Worm (Caenorhabditis elegans) whole organism, L3 larva: ENCODE results near the gene T21E8.7.

ENCODE experiments used
- R02D3.7 ChIP-seq: fragments of 150-350 bp; optimal IDR thresholded peaks from 2 replicates; lab custom pipeline; 2014; ENCODE audit warnings: missing biosample characterization, missing genetic modification characterization
- ZK546.5 ChIP-seq: sonication (generic microtip); optimal IDR thresholded peaks from 2 replicates; lab custom pipeline; 2017; ENCODE audit warnings: missing biosample characterization, missing genetic modification characterization
- ama-1 ChIP-seq: fragments of 150-350 bp; optimal IDR thresholded peaks from 2 replicates; lab custom pipeline; 2018
- ceh-28 ChIP-seq: fragments of 150-350 bp; optimal IDR thresholded peaks from 2 replicates; lab custom pipeline; 2014; ENCODE audit warnings: missing biosample characterization, missing genetic modification reagents, missing genetic modification characterization
- ceh-9 ChIP-seq: sonication (generic microtip); optimal IDR thresholded peaks from 2 replicates; lab custom pipeline; 2018; ENCODE audit warnings: missing biosample characterization, missing genetic modification characterization
- daf-12 ChIP-seq: fragments of 150-350 bp; optimal IDR thresholded peaks from 2 replicates; lab custom pipeline; 2014; ENCODE audit warnings: missing biosample characterization, missing genetic modification reagents, missing genetic modification characterization
- egl-27 ChIP-seq: sonication (generic microtip); optimal IDR thresholded peaks from 4 replicates; lab custom pipeline; 2017; ENCODE audit warnings: missing biosample characterization, missing genetic modification reagents, missing genetic modification characterization
- elt-2 ChIP-seq: sonication (generic microtip); optimal IDR thresholded peaks from 2 replicates; lab custom pipeline; 2016; ENCODE audit warnings: missing genetic modification reagents, mild to moderate bottlenecking, missing genetic modification characterization, missing compliant biosample characterization
- eor-1 ChIP-seq, 2 experiments: fragments of 150-350 bp; optimal IDR thresholded peaks; 2 replicates each; lab custom pipeline; 2014 to 2018; ENCODE audit warnings: missing biosample characterization in 2 of 2, missing genetic modification characterization in 2 of 2
- fkh-10 ChIP-seq: sonication (generic microtip); optimal IDR thresholded peaks from 2 replicates; lab custom pipeline; 2017; ENCODE audit warnings: missing biosample characterization, missing genetic modification reagents, missing genetic modification characterization
- fkh-2 ChIP-seq: fragments of 150-350 bp; optimal IDR thresholded peaks from 2 replicates; lab custom pipeline; 2014; ENCODE audit warnings: missing biosample characterization, missing genetic modification reagents, missing genetic modification characterization
- fos-1 ChIP-seq: fragments of 150-350 bp; optimal IDR thresholded peaks from 2 replicates; lab custom pipeline; 2014; ENCODE audit warnings: missing biosample characterization, missing genetic modification characterization
- hmg-11 ChIP-seq: sonication (generic microtip); optimal IDR thresholded peaks from 2 replicates; lab custom pipeline; 2016; ENCODE audit warnings: missing genetic modification characterization, missing compliant biosample characterization
- jun-1 ChIP-seq: fragments of 150-350 bp; optimal IDR thresholded peaks from 2 replicates; lab custom pipeline; 2014; ENCODE audit warnings: missing biosample characterization, missing genetic modification reagents, missing genetic modification characterization
- lin-15B ChIP-seq: fragments of 150-350 bp; optimal IDR thresholded peaks from 2 replicates; lab custom pipeline; 2014; ENCODE audit warnings: missing biosample characterization, missing genetic modification characterization
- lin-39 ChIP-seq: fragments of 150-350 bp; optimal IDR thresholded peaks from 2 replicates; lab custom pipeline; 2018; ENCODE audit warnings: missing biosample characterization, missing genetic modification reagents, missing genetic modification characterization
- mml-1 ChIP-seq: fragments of 150-350 bp; sonication (generic microtip); optimal IDR thresholded peaks from 3 replicates; lab custom pipeline; 2014; ENCODE audit warnings: missing biosample characterization, missing genetic modification characterization
- nfya-1 ChIP-seq: sonication (generic microtip); optimal IDR thresholded peaks from 2 replicates; lab custom pipeline; 2017; ENCODE audit warnings: missing genetic modification characterization, mild to moderate bottlenecking, missing compliant biosample characterization, antibody characterized with exemption, moderate library complexity; ENCODE audit not compliant: insufficient read depth
- nhr-11 ChIP-seq: fragments of 150-350 bp; optimal IDR thresholded peaks from 2 replicates; lab custom pipeline; 2014; ENCODE audit warnings: missing biosample characterization, missing genetic modification characterization
- nhr-12 ChIP-seq: fragments of 150-350 bp; optimal IDR thresholded peaks from 2 replicates; lab custom pipeline; 2014; ENCODE audit warnings: missing biosample characterization, missing genetic modification characterization
- nhr-23 ChIP-seq: fragments of 150-350 bp; optimal IDR thresholded peaks from 2 replicates; lab custom pipeline; 2014; ENCODE audit warnings: missing biosample characterization, missing genetic modification reagents, missing genetic modification characterization
- nhr-237 ChIP-seq: fragments of 150-350 bp; optimal IDR thresholded peaks from 2 replicates; lab custom pipeline; 2014; ENCODE audit warnings: missing biosample characterization, missing genetic modification characterization
- nhr-25 ChIP-seq: sonication (generic microtip); optimal IDR thresholded peaks from 2 replicates; lab custom pipeline; 2017; ENCODE audit warnings: missing biosample characterization, missing genetic modification characterization
- nhr-28 ChIP-seq: fragments of 150-350 bp; optimal IDR thresholded peaks from 2 replicates; lab custom pipeline; 2014; ENCODE audit warnings: missing biosample characterization, missing genetic modification characterization
- nhr-43 ChIP-seq: sonication (generic microtip); optimal IDR thresholded peaks from 2 replicates; lab custom pipeline; 2016; ENCODE audit warnings: mild to moderate bottlenecking, missing genetic modification characterization, missing compliant biosample characterization; ENCODE audit not compliant: poor library complexity, severe bottlenecking
- nhr-67 ChIP-seq: fragments of 150-350 bp; optimal IDR thresholded peaks from 2 replicates; lab custom pipeline; 2014; ENCODE audit warnings: missing biosample characterization, missing genetic modification characterization
- nhr-77 ChIP-seq: fragments of 150-350 bp; optimal IDR thresholded peaks from 2 replicates; lab custom pipeline; 2014; ENCODE audit warnings: missing biosample characterization, missing genetic modification characterization
- pha-4 ChIP-seq: fragments of 150-350 bp; optimal IDR thresholded peaks from 2 replicates; lab custom pipeline; 2014; ENCODE audit warnings: missing biosample characterization, missing genetic modification reagents, missing genetic modification characterization
- skn-1 ChIP-seq: fragments of 150-350 bp; optimal IDR thresholded peaks from 2 replicates; lab custom pipeline; 2014; ENCODE audit warnings: missing biosample characterization, missing genetic modification characterization
- snpc-4 ChIP-seq: fragments of 150-350 bp; optimal IDR thresholded peaks from 2 replicates; lab custom pipeline; 2014; ENCODE audit warnings: missing biosample characterization, missing genetic modification characterization
- tbx-2 ChIP-seq: sonication (generic microtip); optimal IDR thresholded peaks from 2 replicates; lab custom pipeline; 2016; ENCODE audit warnings: mild to moderate bottlenecking, missing genetic modification characterization, missing compliant biosample characterization
- unc-39 ChIP-seq: sonication (generic microtip); optimal IDR thresholded peaks from 4 replicates; lab custom pipeline; 2017; ENCODE audit warnings: missing biosample characterization, missing genetic modification characterization
- unc-62 ChIP-seq: fragments of 150-350 bp; sonication (generic microtip); optimal IDR thresholded peaks from 4 replicates; lab custom pipeline; 2014; ENCODE audit warnings: missing biosample characterization, missing genetic modification reagents, missing genetic modification characterization
- zag-1 ChIP-seq: fragments of 150-350 bp; optimal IDR thresholded peaks from 2 replicates; lab custom pipeline; 2014; ENCODE audit warnings: missing biosample characterization, missing genetic modification characterization
- ztf-11 ChIP-seq: fragments of 150-350 bp; optimal IDR thresholded peaks from 2 replicates; lab custom pipeline; 2014; ENCODE audit warnings: missing biosample characterization, missing genetic modification characterization
- ztf-4 ChIP-seq: fragments of 150-350 bp; optimal IDR thresholded peaks from 2 replicates; lab custom pipeline; 2014; ENCODE audit warnings: missing biosample characterization, missing genetic modification characterization

The T21E8.7 gene

ce11 chrX:10859622-10860021 lies 23.7 kb upstream of the T21E8.7 start:
- TF ChIP-seq unc-39, result no peak
- TF ChIP-seq skn-1 (tag; lab: Kevin White, UChicago), result no peak
- TF ChIP-seq nhr-23 (tag; lab: Kevin White, UChicago), result no peak
- no peak for TF ChIP-seq snpc-4 (tag; lab: Kevin White, UChicago)
- TF ChIP-seq R02D3.7, result no peak
- no peak for TF ChIP-seq nhr-11 (tag; lab: Kevin White, UChicago)

- TF ChIP-seq daf-12 (tag; lab: Kevin White, UChicago), result no peak
- TF ChIP-seq ceh-9 (tag; lab: Kevin White, UChicago), result no peak
- no peak for TF ChIP-seq ama-1 (lab: Kevin White, UChicago)
- no peak for TF ChIP-seq nfya-1 (tag; lab: Kevin White, UChicago)
- TF ChIP-seq pha-4 (tag; lab: Kevin White, UChicago), result no peak
- no peak for TF ChIP-seq ztf-4 (tag; lab: Kevin White, UChicago)
- no peak for TF ChIP-seq nhr-237 (tag; lab: Kevin White, UChicago)
- no peak for TF ChIP-seq zag-1 (tag; lab: Kevin White, UChicago)
- no peak for TF ChIP-seq nhr-28 (tag; lab: Kevin White, UChicago)
- no peak for TF ChIP-seq egl-27 (tag; lab: Kevin White, UChicago)
- TF ChIP-seq nhr-77 (tag; lab: Kevin White, UChicago), result no peak
- TF ChIP-seq fos-1 (tag; lab: Kevin White, UChicago), result no peak
- TF ChIP-seq ztf-11 (tag; lab: Kevin White, UChicago), result no peak
- TF ChIP-seq mml-1 (tag; lab: Kevin White, UChicago), result no peak
- no peak for TF ChIP-seq elt-2 (tag; lab: Kevin White, UChicago)
- TF ChIP-seq skn-1 (tag; lab: Kevin White, UChicago), result no peak
- TF ChIP-seq, all 47 proteins: peak for 0
Measured at ce11 chrX:10861673-10862072, 21.6 kb upstream of the T21E8.7 start.

DNA sequence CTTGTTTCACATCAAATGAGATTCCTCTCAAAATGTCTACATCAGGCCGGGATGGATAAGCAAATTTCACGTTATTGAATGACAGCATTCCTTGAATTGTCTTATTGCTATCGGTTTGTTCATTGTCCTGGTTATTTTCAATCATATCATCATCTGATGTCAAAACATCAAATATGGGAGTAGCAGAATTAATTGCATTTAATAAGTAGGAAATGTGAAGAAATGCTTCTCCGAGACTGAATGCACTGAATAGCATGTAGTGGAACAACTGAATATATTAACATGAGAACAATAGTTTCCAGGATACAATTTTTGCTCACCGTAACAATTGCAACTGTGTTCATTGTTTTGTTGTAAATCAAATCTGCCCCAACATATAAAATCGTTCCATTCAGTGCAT lies 20.7 kb upstream of the T21E8.7 start:
- TF ChIP-seq egl-27 (tag; lab: Kevin White, UChicago) (no peak), nhr-237 (tag; lab: Kevin White, UChicago) (no peak), nhr-11 (tag; lab: Kevin White, UChicago) (no peak), fos-1 (tag; lab: Kevin White, UChicago) (no peak), unc-62 (GFP tag; lab: Kevin White, UChicago) (no peak), ceh-28 (tag; lab: Kevin White, UChicago) (no peak), mml-1 (tag; lab: Kevin White, UChicago) (no peak), daf-12 (tag; lab: Kevin White, UChicago) (no peak), fkh-2 (tag; lab: Kevin White, UChicago) (no peak), hmg-11 (tag; lab: Kevin White, UChicago) (no peak), nhr-12 (tag; lab: Kevin White, UChicago) (no peak), skn-1 (tag; lab: Kevin White, UChicago) (no peak), fkh-10 (GFP tag; lab: Kevin White, UChicago) (no peak), nhr-43 (tag; lab: Kevin White, UChicago) (no peak), ZK546.5 (tag; lab: Kevin White, UChicago) (no peak), ztf-4 (tag; lab: Kevin White, UChicago) (no peak), lin-15B (tag; lab: Kevin White, UChicago) (no peak)
- TF ChIP-seq, all 47 proteins: peak for 0

- no peak for TF ChIP-seq jun-1 (tag; lab: Kevin White, UChicago)
- TF ChIP-seq nhr-77 (tag; lab: Kevin White, UChicago), result no peak
- no peak for TF ChIP-seq elt-2 (tag; lab: Kevin White, UChicago)
- TF ChIP-seq nhr-25 (tag; lab: Kevin White, UChicago), result no peak
- no peak for TF ChIP-seq nhr-28 (tag; lab: Kevin White, UChicago)
- no peak for TF ChIP-seq skn-1 (tag; lab: Kevin White, UChicago)
- TF ChIP-seq fos-1 (tag; lab: Kevin White, UChicago), result no peak
- TF ChIP-seq ceh-9 (tag; lab: Kevin White, UChicago), result no peak
- TF ChIP-seq nhr-23 (tag; lab: Kevin White, UChicago), result no peak
- no peak for TF ChIP-seq snpc-4 (tag; lab: Kevin White, UChicago)
- TF ChIP-seq tbx-2 (tag; lab: Kevin White, UChicago), result no peak
- TF ChIP-seq ztf-4 (tag; lab: Kevin White, UChicago), result no peak
- no peak for TF ChIP-seq nhr-67 (tag; lab: Kevin White, UChicago)
- no peak for TF ChIP-seq ZK546.5 (tag; lab: Kevin White, UChicago)
- TF ChIP-seq lin-39 (tag; lab: Kevin White, UChicago), result no peak
- TF ChIP-seq nhr-11 (tag; lab: Kevin White, UChicago), result no peak
- no peak for TF ChIP-seq ceh-28 (tag; lab: Kevin White, UChicago)
- TF ChIP-seq eor-1 (tag; optimal IDR thresholded peaks at IDR 0.05; lab: Kevin White, UChicago), result no peak
Measured at ce11 chrX:10864322-10864721, 19.0 kb upstream of the T21E8.7 start, which contains the start of gene pgp-8. TSS of gene pgp-8 (minus strand) at chrX:10864422.
